Worm (Caenorhabditis elegans) whole organism, late embryonic: ENCODE measurements around the gene Y94H6A.10.

Experiments
- C38D4.7 ChIP-seq: fragments of 200-800 bp; sonication (Bioruptor generic); optimal IDR thresholded peaks from 2 replicates; lab custom pipeline; 2018; ENCODE audit warnings: mild to moderate bottlenecking, missing genetic modification characterization, moderate library complexity, missing compliant biosample characterization
- K02D7.2 ChIP-seq: sonication (generic microtip); optimal IDR thresholded peaks from 2 replicates; lab custom pipeline; 2017; ENCODE audit warnings: mild to moderate bottlenecking, missing genetic modification characterization, missing compliant biosample characterization
- elt-4 ChIP-seq: sonication (generic microtip); optimal IDR thresholded peaks from 2 replicates; lab custom pipeline; 2016; ENCODE audit warnings: missing genetic modification characterization, missing compliant biosample characterization
- ets-4 ChIP-seq: sonication (generic microtip); optimal IDR thresholded peaks from 2 replicates; lab custom pipeline; 2016; ENCODE audit warnings: missing genetic modification characterization, missing compliant biosample characterization
- mec-3 ChIP-seq: sonication (generic microtip); optimal IDR thresholded peaks from 2 replicates; lab custom pipeline; 2016; ENCODE audit warnings: borderline replicate concordance, missing genetic modification characterization, missing compliant biosample characterization
- pax-1 ChIP-seq: fragments of 150-350 bp; optimal IDR thresholded peaks from 2 replicates; lab custom pipeline; 2014; ENCODE audit warnings: missing biosample characterization, missing genetic modification characterization
- pros-1 ChIP-seq: fragments of 150-350 bp; optimal IDR thresholded peaks from 2 replicates; lab custom pipeline; 2014; ENCODE audit warnings: missing biosample characterization, missing genetic modification reagents, missing genetic modification characterization
- tbx-2 ChIP-seq: sonication (generic microtip); optimal IDR thresholded peaks from 2 replicates; lab custom pipeline; 2016; ENCODE audit warnings: missing genetic modification characterization, missing compliant biosample characterization
- tbx-7 ChIP-seq: sonication (generic microtip); optimal IDR thresholded peaks from 2 replicates; lab custom pipeline; 2016; ENCODE audit warnings: missing genotype, missing genetic modification characterization, missing compliant biosample characterization

DNA sequence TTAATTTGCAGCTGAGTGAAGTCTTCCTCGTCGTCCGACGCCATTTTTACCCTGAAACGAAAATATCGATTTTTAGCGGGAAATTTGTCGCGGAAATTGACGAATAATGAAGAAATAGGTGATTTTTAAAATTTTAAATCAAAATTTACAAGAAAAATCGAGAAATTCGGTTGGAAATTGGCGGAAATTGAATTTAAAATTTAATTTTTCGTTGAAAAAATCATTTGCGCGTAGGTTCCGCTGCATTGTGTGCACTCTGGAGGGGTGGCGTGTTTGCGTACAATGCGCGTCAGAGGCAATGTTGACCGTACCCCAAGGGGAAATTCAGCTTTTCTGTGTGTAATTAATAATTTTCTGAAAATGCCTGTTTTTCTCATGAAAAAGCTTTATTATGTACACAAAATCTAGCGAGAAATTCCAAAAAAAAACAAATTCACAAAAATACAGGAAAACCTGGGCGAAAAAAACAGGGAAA is 6.5 kb downstream of the Y94H6A.10 start, which contains the start of gene Y94H6A.5:
- TF ChIP-seq K02D7.2, result no peak
- no peak for TF ChIP-seq elt-4
- TF ChIP-seq tbx-7 (tag; lab: Kevin White, UChicago), result no peak
- TF ChIP-seq pros-1 (tag; lab: Kevin White, UChicago), result no peak
- peak; percentile 84 for TF ChIP-seq pax-1
- no peak for TF ChIP-seq C38D4.7 (GFP tag; lab: Kevin White, UChicago)
- TF ChIP-seq tbx-2 (tag; lab: Kevin White, UChicago), result peak; percentile 4
- no peak for TF ChIP-seq mec-3 (tag; lab: Kevin White, UChicago)
- TF ChIP-seq ets-4 (tag; lab: Kevin White, UChicago), result no peak
